Fruit fly (Drosophila melanogaster) whole organism, wandering third instar larva: ENCODE results near the gene Mpi.

Experiments used
- Rel ChIP-seq, 2 experiments: fragments of 200-800 bp; sonication (Bioruptor generic) in 1 of 2; optimal IDR thresholded peaks; 2 replicates in 1 of 2; 3 replicates in 1 of 2; lab custom pipeline; 2016 to 2019; ENCODE audit warnings: mild to moderate bottlenecking in 2 of 2, missing biosample characterization in 2 of 2, missing genetic modification characterization in 2 of 2, moderate library complexity in 1 of 2
- pan ChIP-seq: fragments of >200 bp; optimal IDR thresholded peaks from 2 replicates; lab custom pipeline; 2017

DNA sequence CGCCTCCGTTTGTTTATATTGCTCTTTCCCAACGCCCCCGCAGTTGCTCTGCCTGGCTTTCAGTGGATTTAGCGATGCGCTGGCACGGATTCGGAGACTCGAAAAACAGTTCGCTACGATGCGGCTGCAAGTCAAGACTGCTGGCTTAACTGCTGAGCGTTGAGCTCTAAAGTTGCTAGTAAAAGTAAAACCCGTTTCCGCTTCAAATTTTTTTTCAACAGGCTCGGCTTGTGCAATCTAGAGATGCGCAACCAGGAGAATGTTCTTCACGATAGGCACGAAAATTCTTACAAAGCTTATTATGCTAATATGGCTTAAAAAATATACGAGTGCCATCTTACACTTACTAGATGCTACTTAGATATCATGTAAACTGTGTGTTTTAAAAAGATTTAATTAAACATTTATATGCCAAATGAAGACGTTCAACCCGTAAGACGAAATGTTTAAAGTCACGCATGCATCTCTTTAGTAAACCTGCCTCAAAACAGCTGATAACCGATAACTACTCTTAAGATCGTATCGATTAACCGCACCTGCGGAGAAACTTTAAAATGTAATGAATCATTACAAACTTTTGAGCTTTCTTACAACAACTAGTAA is 12.0 kb upstream of the Mpi start, which contains the start of gene CG12948:
- TF ChIP-seq pan (lab: Kevin White, UChicago): no peak
- TF ChIP-seq Rel (GFP tag; optimal IDR thresholded peaks at IDR 0.05; lab: Kevin White, UChicago): no peak
- peak; percentile 65 for TF ChIP-seq Rel (tag; optimal IDR thresholded peaks at IDR 0.05; lab: Kevin White, UChicago)
